Worm (Caenorhabditis elegans) whole organism, L1 larva: Measurements from ENCODE around the gene R02F2.7.

Source experiments
- C34B4.2 ChIP-seq: sonication (generic microtip); optimal IDR thresholded peaks from 2 replicates; lab custom pipeline; 2017; ENCODE audit warnings: mild to moderate bottlenecking, missing genetic modification characterization, missing compliant biosample characterization
- F16B12.6 ChIP-seq: fragments of 150-350 bp; optimal IDR thresholded peaks from 2 replicates; lab custom pipeline; 2014; ENCODE audit warnings: missing biosample characterization, missing genetic modification characterization
- aha-1 ChIP-seq: fragments of 150-350 bp; optimal IDR thresholded peaks from 2 replicates; lab custom pipeline; 2014; ENCODE audit warnings: missing biosample characterization, missing genetic modification characterization
- blmp-1 ChIP-seq: fragments of 150-350 bp; optimal IDR thresholded peaks from 2 replicates; lab custom pipeline; 2014; ENCODE audit warnings: missing biosample characterization, missing genetic modification characterization
- ceh-63 ChIP-seq: fragments of 200-800 bp; sonication (Bioruptor generic); optimal IDR thresholded peaks from 2 replicates; lab custom pipeline; 2018; ENCODE audit warnings: mild to moderate bottlenecking, missing genetic modification characterization, missing compliant biosample characterization
- ceh-8 ChIP-seq: fragments of 200-800 bp; sonication (Bioruptor generic); optimal IDR thresholded peaks from 2 replicates; lab custom pipeline; 2018; ENCODE audit warnings: mild to moderate bottlenecking, missing genetic modification characterization, moderate library complexity, missing compliant biosample characterization
- ceh-82 ChIP-seq, 3 experiments: fragments of 150-350 bp in 1 of 3; sonication (generic microtip) in 2 of 3; optimal IDR thresholded peaks; 2 replicates each; lab custom pipeline; 2014 to 2017; ENCODE audit warnings: missing biosample characterization in 3 of 3, missing genetic modification characterization in 3 of 3
- ceh-88 ChIP-seq: fragments of 200-800 bp; sonication (Bioruptor generic); IDR thresholded peaks from 2 replicates; pipeline ENCODE4 v1.3.6; 2022; ENCODE audit warnings: missing genetic modification characterization, missing compliant biosample characterization
- ceh-90 ChIP-seq: sonication (generic microtip); optimal IDR thresholded peaks from 2 replicates; lab custom pipeline; 2016; ENCODE audit warnings: missing genetic modification characterization, missing compliant biosample characterization
- ces-1 ChIP-seq: fragments of 150-350 bp; optimal IDR thresholded peaks from 2 replicates; lab custom pipeline; 2014; ENCODE audit warnings: missing biosample characterization, missing genetic modification reagents, missing genetic modification characterization
- egl-13 ChIP-seq: sonication (generic microtip); optimal IDR thresholded peaks from 2 replicates; lab custom pipeline; 2016; ENCODE audit warnings: missing genotype, missing genetic modification reagents, missing genetic modification characterization, missing compliant biosample characterization
- elt-2 ChIP-seq: sonication (generic microtip); optimal IDR thresholded peaks from 2 replicates; lab custom pipeline; 2016; ENCODE audit warnings: missing genetic modification characterization, mild to moderate bottlenecking, inconsistent platforms, missing compliant biosample characterization, missing genetic modification reagents
- elt-3 ChIP-seq, 6 experiments: fragments of 150-350 bp in 1 of 6; sonication (generic microtip); optimal IDR thresholded peaks; 2 replicates each; lab custom pipeline; 2017 to 2018; ENCODE audit warnings: missing biosample characterization in 6 of 6, missing genetic modification characterization in 6 of 6, inconsistent platforms in 1 of 6
- fkh-4 ChIP-seq: sonication (generic microtip); optimal IDR thresholded peaks from 2 replicates; lab custom pipeline; 2016; ENCODE audit warnings: missing compliant biosample characterization, missing genetic modification characterization, borderline replicate concordance
- fkh-8 ChIP-seq: sonication (generic microtip); optimal IDR thresholded peaks from 2 replicates; lab custom pipeline; 2016; ENCODE audit warnings: mild to moderate bottlenecking, missing genetic modification characterization, missing compliant biosample characterization
- fos-1 ChIP-seq: fragments of 150-350 bp; optimal IDR thresholded peaks from 2 replicates; lab custom pipeline; 2014; ENCODE audit warnings: missing biosample characterization, missing genetic modification characterization
- grh-1 ChIP-seq: fragments of 200-800 bp; sonication (Bioruptor generic); IDR thresholded peaks from 2 replicates; pipeline ENCODE4 v1.3.6; 2022; ENCODE audit warnings: missing genetic modification reagents, missing genetic modification characterization, missing compliant biosample characterization
- hpl-2 ChIP-seq: fragments of 150-350 bp; optimal IDR thresholded peaks from 2 replicates; lab custom pipeline; 2014; ENCODE audit warnings: missing biosample characterization, missing genetic modification reagents, missing genetic modification characterization
- irx-1 ChIP-seq: sonication (generic microtip); optimal IDR thresholded peaks from 2 replicates; lab custom pipeline; 2016; ENCODE audit warnings: missing genetic modification characterization, missing compliant biosample characterization
- isw-1 ChIP-seq: fragments of 200-800 bp; sonication (Bioruptor generic); IDR thresholded peaks from 2 replicates; pipeline ENCODE4 v1.3.6; 2022; ENCODE audit warnings: missing genetic modification characterization, missing compliant biosample characterization
- jun-1 ChIP-seq: fragments of 150-350 bp; optimal IDR thresholded peaks from 2 replicates; lab custom pipeline; 2014; ENCODE audit warnings: missing biosample characterization, missing genetic modification reagents, missing genetic modification characterization
- mep-1 ChIP-seq: fragments of 150-350 bp; optimal IDR thresholded peaks from 2 replicates; lab custom pipeline; 2014; ENCODE audit warnings: missing biosample characterization, missing genetic modification characterization
- nhr-12 ChIP-seq: sonication (generic microtip); optimal IDR thresholded peaks from 2 replicates; lab custom pipeline; 2017; ENCODE audit warnings: missing biosample characterization, missing genetic modification characterization
- nhr-28 ChIP-seq: fragments of 150-350 bp; optimal IDR thresholded peaks from 2 replicates; lab custom pipeline; 2014; ENCODE audit warnings: missing biosample characterization, missing genetic modification characterization
- nhr-76 ChIP-seq: sonication (generic microtip); optimal IDR thresholded peaks from 2 replicates; lab custom pipeline; 2017; ENCODE audit warnings: missing biosample characterization, missing genetic modification characterization
- nhr-85 ChIP-seq: sonication (generic microtip); peaks from one replicate; lab custom pipeline; 2016; ENCODE audit warnings: missing genetic modification characterization, inconsistent platforms, missing compliant biosample characterization
- nhr-90 ChIP-seq: sonication (generic microtip); optimal IDR thresholded peaks from 2 replicates; lab custom pipeline; 2016; ENCODE audit warnings: mild to moderate bottlenecking, missing genetic modification characterization, missing compliant biosample characterization; ENCODE audit not compliant: poor library complexity
- snpc-4 ChIP-seq: fragments of 150-350 bp; optimal IDR thresholded peaks from 2 replicates; lab custom pipeline; 2014; ENCODE audit warnings: missing biosample characterization, missing genetic modification characterization
- sptf-1 ChIP-seq: fragments of 150-350 bp; optimal IDR thresholded peaks from 2 replicates; lab custom pipeline; 2014; ENCODE audit warnings: missing biosample characterization, missing genetic modification characterization
- swsn-7 ChIP-seq: sonication (generic microtip); optimal IDR thresholded peaks from 2 replicates; lab custom pipeline; 2016; ENCODE audit warnings: missing genetic modification characterization, missing compliant biosample characterization
- tbx-2 ChIP-seq: sonication (generic microtip); optimal IDR thresholded peaks from 2 replicates; lab custom pipeline; 2016; ENCODE audit warnings: missing genetic modification characterization, missing compliant biosample characterization
- unc-130 ChIP-seq: fragments of 150-350 bp; optimal IDR thresholded peaks from 2 replicates; lab custom pipeline; 2017; ENCODE audit warnings: missing biosample characterization, missing genetic modification characterization, inconsistent platforms
- unc-30 ChIP-seq: sonication (generic microtip); optimal IDR thresholded peaks from 2 replicates; lab custom pipeline; 2017; ENCODE audit warnings: missing biosample characterization, missing genetic modification characterization
- unc-98 ChIP-seq: fragments of 200-800 bp; sonication (Bioruptor generic); IDR thresholded peaks from 2 replicates; pipeline ENCODE4 v1.3.6; 2022; ENCODE audit warnings: missing genetic modification characterization, missing compliant biosample characterization
- zag-1 ChIP-seq: fragments of 150-350 bp; optimal IDR thresholded peaks from 2 replicates; lab custom pipeline; 2014; ENCODE audit warnings: missing biosample characterization, missing genetic modification characterization
- ztf-4 ChIP-seq: fragments of 150-350 bp; optimal IDR thresholded peaks from 2 replicates; lab custom pipeline; 2014; ENCODE audit warnings: missing biosample characterization, missing genetic modification characterization

R02F2.7 gene

DNA sequence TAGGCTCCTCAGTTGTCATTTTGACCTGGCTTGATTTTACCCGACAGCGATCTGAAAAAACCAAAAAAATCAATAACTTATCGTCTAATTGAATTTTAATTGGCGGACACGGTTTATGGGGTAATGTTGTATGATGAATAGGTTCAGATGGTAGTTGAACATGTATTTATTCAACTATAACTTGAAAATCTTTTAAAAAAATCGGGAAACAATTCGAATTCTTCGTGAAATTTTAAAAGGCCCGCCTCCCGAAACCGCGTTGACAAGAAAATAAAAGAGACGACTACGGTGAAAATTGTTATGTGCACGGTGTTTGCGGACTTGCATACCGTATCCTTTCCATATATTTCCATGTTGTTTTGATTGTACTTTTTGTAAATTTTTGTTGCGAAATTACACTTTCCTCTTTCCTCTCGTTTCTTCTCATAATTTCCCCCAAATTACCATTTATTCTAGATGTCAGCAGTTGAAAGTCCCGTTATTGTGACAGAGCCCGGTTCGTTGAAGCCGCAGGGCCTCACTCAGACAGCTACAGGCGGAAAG, 40.8 kb downstream of the R02F2.7 start, which contains the start of the genes T24G10.2 and disl-2 (continued):
- TF ChIP-seq ceh-82 (tag; optimal IDR thresholded peaks at IDR 0.05; lab: Kevin White, UChicago) (peak in 2 of 3 experiments; percentile 5 to 74), nhr-85 (tag; lab: Kevin White, UChicago) (peak; percentile 63), tbx-2 (tag; lab: Kevin White, UChicago) (peak; percentile 28), jun-1 (tag; lab: Kevin White, UChicago) (peak; percentile 12), isw-1 (GFP tag; lab: Robert Waterston, UW) (no peak; the same call in 1 of the 2 replicates), egl-13 (tag; lab: Kevin White, UChicago) (no peak), ceh-88 (no peak), unc-30 (no peak), zag-1 (no peak), mep-1 (tag; lab: Kevin White, UChicago) (peak; percentile 78), grh-1 (GFP tag; lab: Robert Waterston, UW) (no peak), C34B4.2 (tag; lab: Kevin White, UChicago) (no peak), ces-1 (GFP tag; lab: Kevin White, UChicago) (no peak), blmp-1 (peak; percentile 63), fkh-8 (no peak), hpl-2 (GFP tag; lab: Kevin White, UChicago) (no peak), F16B12.6 (peak; percentile 90), swsn-7 (peak; percentile 30), irx-1 (tag; lab: Kevin White, UChicago) (peak; percentile 25), unc-98 (GFP tag; lab: Robert Waterston, UW) (no peak), sptf-1 (no peak)
- TF ChIP-seq, all 84 proteins: peak for 31

DNA sequence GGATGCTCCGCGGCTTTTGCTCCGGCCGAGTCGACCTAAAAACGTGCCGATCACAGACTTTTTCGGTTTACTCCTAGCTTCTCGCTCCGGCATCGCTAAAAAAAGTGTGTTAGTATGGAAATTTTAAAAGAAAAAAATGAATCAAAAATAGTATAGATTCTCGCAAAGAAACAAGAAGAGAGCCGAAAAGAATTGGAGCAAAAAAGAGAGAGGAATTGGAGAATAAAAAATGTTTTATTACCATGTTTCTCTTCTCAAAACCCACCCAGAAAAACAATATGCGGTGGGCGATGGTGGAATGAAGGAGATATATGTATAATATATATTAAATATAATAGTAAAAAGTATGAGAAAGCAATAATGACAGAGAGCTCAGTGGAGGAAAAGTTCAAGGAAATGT, 43.0 kb downstream of the R02F2.7 start, which contains the start of gene W03A5.6:
TSS of gene W03A5.6 (minus strand) at position 101 of the 400 bp plus-strand sequence.
- TF ChIP-seq fos-1 (tag; lab: Kevin White, UChicago): no peak
- no peak for TF ChIP-seq snpc-4 (tag; lab: Kevin White, UChicago)
- TF ChIP-seq nhr-76: no peak
- no peak for TF ChIP-seq elt-2 (tag; lab: Kevin White, UChicago)
- TF ChIP-seq fkh-4 (tag; lab: Kevin White, UChicago): no peak
- TF ChIP-seq nhr-90 (tag; lab: Kevin White, UChicago): no peak
- TF ChIP-seq nhr-12 (tag; lab: Kevin White, UChicago): no peak
- no peak for TF ChIP-seq ceh-8 (GFP tag; lab: Kevin White, UChicago)
- TF ChIP-seq ceh-90 (tag; lab: Kevin White, UChicago): no peak
- TF ChIP-seq irx-1 (tag; lab: Kevin White, UChicago): no peak
- TF ChIP-seq isw-1 (GFP tag; lab: Robert Waterston, UW): no peak
- TF ChIP-seq unc-130 (tag; lab: Kevin White, UChicago): no peak
- no peak for TF ChIP-seq ceh-63 (GFP tag; lab: Kevin White, UChicago)

DNA sequence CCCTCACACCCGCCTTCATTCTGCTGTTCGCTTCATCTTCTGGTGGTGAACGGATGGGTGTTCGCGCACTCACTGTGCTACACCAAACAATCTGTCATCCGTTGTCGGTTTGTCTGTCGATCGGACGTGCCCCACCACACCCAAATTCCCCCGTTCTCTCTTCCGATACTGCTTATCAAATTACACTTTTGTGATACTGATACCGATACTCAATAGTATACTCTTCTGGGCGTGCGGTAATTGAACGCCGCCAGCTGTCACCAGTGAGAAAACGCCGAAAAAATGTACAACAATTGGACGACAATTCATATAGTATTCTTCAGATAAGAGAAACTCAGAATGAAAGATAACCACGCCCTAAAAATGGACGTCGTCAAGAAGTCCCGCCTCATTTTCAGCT, 45.5 kb downstream of the R02F2.7 start:
- TF ChIP-seq elt-3 (tag; optimal IDR thresholded peaks at IDR 0.05; lab: Kevin White, UChicago) (peak in 1 of 6 experiments; percentile 1), ztf-4 (no peak), unc-130 (tag; lab: Kevin White, UChicago) (no peak)

DNA sequence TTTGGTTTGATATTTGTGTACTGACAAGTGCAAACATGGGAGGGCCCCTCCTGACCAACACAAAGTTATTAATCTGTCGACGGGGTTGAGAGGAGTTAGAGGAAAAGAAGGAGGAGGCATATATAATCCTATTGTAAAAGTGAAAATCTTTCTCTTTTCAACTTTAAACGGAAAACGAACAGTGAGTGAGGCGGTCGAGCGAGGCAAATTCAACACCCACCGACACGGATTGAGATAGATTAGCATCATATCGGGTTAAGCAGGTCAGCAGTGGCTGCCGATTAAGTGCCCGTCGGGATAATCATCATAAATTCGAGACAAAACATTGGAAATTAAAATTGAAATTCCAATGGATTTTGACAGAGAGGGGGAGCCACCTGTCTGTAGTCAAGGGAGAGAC, 47.3 kb downstream of the R02F2.7 start:
- TF ChIP-seq ceh-8 (GFP tag; lab: Kevin White, UChicago): no peak
- no peak for TF ChIP-seq fos-1 (tag; lab: Kevin White, UChicago)
- peak; percentile 81 for TF ChIP-seq blmp-1
- no peak for TF ChIP-seq nhr-28 (tag; lab: Kevin White, UChicago)
- no peak for TF ChIP-seq aha-1 (tag; lab: Kevin White, UChicago)
